Fruit fly (Drosophila melanogaster): ENCODE data around the gene CG6282.

Gene CG6282

DNA sequence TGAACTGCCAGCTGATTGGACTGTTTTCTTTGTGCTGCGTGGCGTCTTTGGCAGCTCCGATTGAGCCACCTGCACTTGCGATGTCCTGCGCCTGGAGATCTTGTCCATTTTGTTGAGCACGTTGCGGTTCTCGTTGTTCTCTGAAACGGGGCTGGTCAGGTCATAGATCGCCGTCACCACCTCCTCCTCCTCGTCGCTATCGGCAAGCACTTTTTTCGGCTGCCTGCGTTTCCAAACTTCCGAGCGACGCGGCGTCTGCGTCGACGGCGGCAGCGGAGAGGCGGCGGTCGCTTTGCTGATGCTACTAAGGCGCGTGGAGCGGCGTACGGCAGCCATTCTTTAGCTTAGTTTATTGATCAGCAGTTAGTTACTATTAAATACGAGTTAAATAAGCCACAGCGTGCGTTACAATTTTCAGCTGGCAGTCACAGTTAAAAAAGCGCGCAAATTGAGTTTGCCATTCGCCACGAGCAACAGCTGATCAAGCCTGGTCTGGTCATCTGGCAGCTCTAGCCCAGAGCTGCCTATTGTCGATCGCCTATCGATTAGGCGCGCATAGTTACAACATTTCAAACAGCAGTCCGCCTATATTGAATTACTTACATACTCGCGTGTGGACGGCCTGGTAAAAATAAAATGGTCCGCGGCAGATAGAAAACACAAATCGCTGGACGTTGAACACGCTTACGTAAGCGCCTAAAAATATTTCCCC is 29.3 kb downstream of the CG6282 start, which contains the start of gene Cdc6:
Cdc6 (minus strand) TSS at position 456 of the 712 bp plus-strand sequence.
- TF ChIP-seq CG8301 (tag; optimal IDR thresholded peaks at IDR 0.05): no peak
- no peak for TF ChIP-seq CG15710 (tag; optimal IDR thresholded peaks at IDR 0.05)
- no peak for TF ChIP-seq Ets98B (GFP tag; IDR thresholded peaks at IDR 0.05)
- no peak for TF ChIP-seq EcR (GFP tag; optimal IDR thresholded peaks at IDR 0.05)
- TF ChIP-seq Pif1A (GFP tag; optimal IDR thresholded peaks at IDR 0.05): no peak
- no peak for TF ChIP-seq Snoo (tag; optimal IDR thresholded peaks at IDR 0.05)
- TF ChIP-seq CG17806 (tag; optimal IDR thresholded peaks at IDR 0.05): no peak
- TF ChIP-seq CG32121 (GFP tag; IDR thresholded peaks at IDR 0.05): no peak
- TF ChIP-seq gl (tag; optimal IDR thresholded peaks at IDR 0.05): no peak
- TF ChIP-seq rn (GFP tag; IDR thresholded peaks at IDR 0.05): no peak
- no peak for TF ChIP-seq CG4496 (GFP tag; IDR thresholded peaks at IDR 0.05)

DNA sequence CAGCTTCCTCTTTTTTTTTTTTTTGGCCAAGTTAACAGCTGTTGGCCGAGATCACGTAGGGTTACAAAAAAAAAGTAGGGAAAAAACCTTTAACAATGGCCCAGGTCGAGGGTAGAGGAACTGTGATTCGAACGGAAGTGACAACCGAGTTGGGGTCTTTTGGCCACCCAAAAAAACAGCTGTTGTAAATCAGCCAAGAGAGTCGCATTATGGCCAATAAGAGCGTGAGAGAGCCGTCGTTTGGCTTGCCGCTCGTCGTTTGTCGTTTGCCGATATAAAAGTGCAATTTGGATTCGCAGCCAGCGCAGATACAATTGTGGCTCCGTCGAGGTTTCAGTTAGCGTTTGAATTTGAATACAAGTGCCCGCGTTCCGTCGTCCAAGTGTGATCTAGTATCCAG is 35.7 kb downstream of the CG6282 start, which contains the start of gene Cpr66D:
Cpr66D (plus strand) TSS at position 301 of the 400 bp plus-strand sequence.
- TF ChIP-seq CG4496 (GFP tag; IDR thresholded peaks at IDR 0.05) (0 out of 3 replicates have a peak, but pooled peaks have one; percentile 24), CG8301 (tag; optimal IDR thresholded peaks at IDR 0.05) (no peak)

DNA sequence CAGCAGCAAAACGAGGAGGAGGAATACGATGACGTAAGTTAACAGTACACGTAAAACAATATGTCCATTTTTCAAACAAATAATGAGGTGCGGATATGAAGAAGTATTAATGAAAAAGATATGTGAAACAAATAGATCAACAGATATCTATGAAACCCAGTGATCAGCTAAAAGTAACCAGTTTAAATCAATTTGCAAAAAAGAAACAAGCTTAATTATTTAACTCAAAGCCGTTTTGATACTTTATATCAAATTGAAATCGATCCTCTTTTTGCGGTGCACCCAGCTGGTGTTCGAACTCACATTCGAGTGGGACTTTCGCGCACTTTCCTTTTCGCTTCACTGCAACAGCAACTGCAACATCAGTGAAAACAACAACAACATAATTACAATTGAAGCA is 36.6 kb downstream of the CG6282 start:
- TF ChIP-seq CG9948 (tag; optimal IDR thresholded peaks at IDR 0.05) (no peak), Ets98B (GFP tag; IDR thresholded peaks at IDR 0.05) (0 out of 2 replicates have a peak, but pooled peaks have one; percentile 21), CG8301 (tag; optimal IDR thresholded peaks at IDR 0.05) (peak; percentile 4), gl (tag; optimal IDR thresholded peaks at IDR 0.05) (no peak)

DNA sequence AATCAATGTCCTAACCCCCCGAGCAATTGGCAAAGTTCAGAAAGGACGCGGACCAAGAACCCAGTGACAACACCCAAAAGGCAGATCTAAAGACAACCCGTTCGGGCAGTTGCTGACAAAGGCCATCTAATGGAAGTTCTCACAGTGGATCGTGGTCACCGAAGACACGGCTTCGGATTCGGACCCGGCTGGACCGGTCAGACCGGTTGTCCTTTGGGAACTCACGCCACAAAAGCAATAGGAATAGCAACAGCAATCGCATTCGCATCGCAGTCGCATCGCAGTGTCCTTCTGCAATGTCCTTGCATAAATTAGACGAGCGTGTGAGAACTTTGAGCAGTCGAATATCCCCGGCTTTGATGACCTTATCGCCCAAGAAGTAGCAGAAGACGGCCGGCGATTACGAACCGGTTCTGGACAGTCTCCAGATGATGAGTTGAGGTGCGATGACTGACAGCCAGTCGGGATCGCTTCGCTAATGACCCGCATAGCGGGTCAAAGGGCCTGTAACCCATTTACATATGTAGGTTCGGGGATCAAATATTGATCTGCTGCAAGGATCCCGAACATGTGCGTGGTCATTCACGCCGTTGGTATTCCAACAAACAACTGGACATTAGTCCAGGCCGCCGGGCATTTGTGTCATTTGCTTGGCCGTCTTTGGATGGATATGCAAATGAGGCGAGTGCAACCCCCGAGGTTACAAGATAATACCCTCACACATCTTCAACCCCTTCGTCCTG is 39.5 kb downstream of the CG6282 start:
- TF ChIP-seq CG17806 (tag; optimal IDR thresholded peaks at IDR 0.05) (no peak), CG4496 (GFP tag; IDR thresholded peaks at IDR 0.05) (peak; percentile 72; the same call in 2 of the 3 replicates)

DNA sequence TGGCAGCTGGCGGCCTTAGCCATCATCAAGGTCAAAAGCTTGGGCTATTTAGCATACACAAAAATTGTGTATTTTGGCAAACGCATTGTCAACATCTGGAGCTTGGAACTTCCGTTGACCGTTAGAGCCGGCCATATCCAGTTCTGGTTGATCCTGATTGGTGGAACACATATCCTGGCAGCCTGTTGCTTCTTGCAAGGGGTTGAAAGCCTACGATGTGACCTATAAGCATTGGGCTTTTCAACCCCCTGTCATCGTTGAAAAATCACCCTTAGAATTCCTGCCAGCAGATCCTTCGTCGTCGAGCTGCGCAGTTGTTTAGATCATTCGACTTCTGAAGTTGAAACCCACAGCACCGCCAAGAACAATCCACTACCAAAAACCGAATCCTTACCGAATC is 42.4 kb downstream of the CG6282 start, which contains the start of the genes CG13305 and Pex7:
CG13305 (minus strand) TSS at position 2 of the 400 bp plus-strand sequence.
Pex7 (plus strand) TSS at position 325 of the 400 bp plus-strand sequence.
- TF ChIP-seq CG14655 (GFP tag; optimal IDR thresholded peaks at IDR 0.05) (no peak), EcR (GFP tag; optimal IDR thresholded peaks at IDR 0.05) (no peak), D1 (tag; optimal IDR thresholded peaks at IDR 0.05) (no peak), CG10348 (GFP tag; IDR thresholded peaks at IDR 0.05) (no peak), CG34367 (tag; optimal IDR thresholded peaks at IDR 0.05) (no peak), CG32121 (GFP tag; IDR thresholded peaks at IDR 0.05) (no peak), Snoo (tag; optimal IDR thresholded peaks at IDR 0.05) (no peak), CG17806 (tag; optimal IDR thresholded peaks at IDR 0.05) (no peak), gl (tag; optimal IDR thresholded peaks at IDR 0.05) (no peak), CG8301 (tag; optimal IDR thresholded peaks at IDR 0.05) (no peak), CG15710 (tag; optimal IDR thresholded peaks at IDR 0.05) (no peak), CG4496 (GFP tag; IDR thresholded peaks at IDR 0.05) (no peak), Pif1B (GFP tag; optimal IDR thresholded peaks at IDR 0.05) (no peak), CG8159 (tag; optimal IDR thresholded peaks at IDR 0.05) (no peak), fd96Ca (GFP tag; IDR thresholded peaks at IDR 0.05) (no peak), CG9948 (tag; optimal IDR thresholded peaks at IDR 0.05) (no peak), rn (GFP tag; IDR thresholded peaks at IDR 0.05) (no peak), Ets98B (GFP tag; IDR thresholded peaks at IDR 0.05) (no peak), Pif1A (GFP tag; optimal IDR thresholded peaks at IDR 0.05) (no peak)

DNA sequence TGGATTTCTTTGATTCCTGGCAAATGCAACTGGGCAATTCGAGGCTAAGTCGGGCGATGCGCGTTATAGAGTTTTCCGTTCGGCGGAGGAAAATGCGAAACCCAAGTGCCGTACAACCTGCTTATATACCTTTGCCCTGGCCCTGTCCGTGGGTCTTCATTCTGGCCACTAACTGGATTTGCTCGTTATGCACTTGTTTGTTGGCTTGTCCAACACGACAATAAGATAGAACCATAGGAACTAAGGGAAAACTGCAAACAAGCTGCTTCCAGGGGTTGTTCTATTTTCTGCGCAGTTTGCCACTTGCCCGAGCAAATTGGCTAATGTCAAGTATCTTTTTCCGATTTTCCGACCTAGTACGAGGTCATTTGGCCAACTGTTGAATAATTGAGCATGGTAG is 44.4 kb downstream of the CG6282 start, which contains the start of gene Arr2:
Arr2 (minus strand) TSS at position 101 of the 400 bp plus-strand sequence.
- TF ChIP-seq CG4496 (GFP tag; IDR thresholded peaks at IDR 0.05): no peak
- TF ChIP-seq CG8159 (tag; optimal IDR thresholded peaks at IDR 0.05): no peak
- no peak for TF ChIP-seq EcR (GFP tag; optimal IDR thresholded peaks at IDR 0.05)
- no peak for TF ChIP-seq CG32121 (GFP tag; IDR thresholded peaks at IDR 0.05)
- TF ChIP-seq D1 (tag; optimal IDR thresholded peaks at IDR 0.05): no peak
- no peak for TF ChIP-seq CG13204 (GFP tag; optimal IDR thresholded peaks at IDR 0.05)
- no peak for TF ChIP-seq fd96Ca (GFP tag; IDR thresholded peaks at IDR 0.05)
- no peak for TF ChIP-seq gl (tag; optimal IDR thresholded peaks at IDR 0.05)
- TF ChIP-seq CG9948 (tag; optimal IDR thresholded peaks at IDR 0.05): no peak
- no peak for TF ChIP-seq CG17806 (tag; optimal IDR thresholded peaks at IDR 0.05)
- no peak for TF ChIP-seq Snoo (tag; optimal IDR thresholded peaks at IDR 0.05)

Data from whole organism, pupa.